Fruit fly (Drosophila melanogaster) whole organism, prepupa: ENCODE data around the gene CG7370.

Experiments used
- CG16779 ChIP-seq: fragments of 200-800 bp; sonication (Bioruptor generic); optimal IDR thresholded peaks from 3 replicates; lab custom pipeline; 2017; ENCODE audit warnings: missing biosample characterization, mild to moderate bottlenecking, missing genetic modification characterization
- CG3032 ChIP-seq: fragments of 200-800 bp; optimal IDR thresholded peaks from 2 replicates; lab custom pipeline; 2019; ENCODE audit warnings: missing biosample characterization, mild to moderate bottlenecking, missing genetic modification characterization, moderate library complexity
- CG6163 ChIP-seq: fragments of 200-800 bp; sonication (Bioruptor generic); IDR thresholded peaks from 3 replicates; pipeline ENCODE4 v1.3.6; 2022; ENCODE audit warnings: missing biosample characterization, missing genetic modification characterization
- CG8319 ChIP-seq: fragments of 200-800 bp; sonication (Bioruptor generic); optimal IDR thresholded peaks from 3 replicates; lab custom pipeline; 2016; ENCODE audit warnings: missing biosample characterization, missing genetic modification characterization
- CG8632 ChIP-seq: fragments of 200-800 bp; sonication (Bioruptor generic); optimal IDR thresholded peaks from 3 replicates; lab custom pipeline; 2016; ENCODE audit warnings: missing biosample characterization, missing genetic modification characterization
- Gug ChIP-seq: fragments of 200-800 bp; sonication (Bioruptor generic); IDR thresholded peaks from 2 replicates; pipeline ENCODE4 v1.3.6; 2022; ENCODE audit warnings: missing biosample characterization, missing genetic modification characterization
- Lpt ChIP-seq: fragments of 200-800 bp; sonication (Bioruptor generic); optimal IDR thresholded peaks from 3 replicates; lab custom pipeline; 2016; ENCODE audit warnings: missing biosample characterization, missing genetic modification characterization
- Sox14 ChIP-seq: fragments of 200-800 bp; sonication (Bioruptor generic); optimal IDR thresholded peaks from 3 replicates; lab custom pipeline; 2016; ENCODE audit warnings: missing biosample characterization, missing genetic modification characterization
- Sox15 ChIP-seq: fragments of 200-800 bp; sonication (Bioruptor generic); optimal IDR thresholded peaks from 3 replicates; lab custom pipeline; 2016; ENCODE audit warnings: missing biosample characterization, missing genetic modification characterization
- achi ChIP-seq: fragments of 200-800 bp; sonication (Bioruptor generic); optimal IDR thresholded peaks from 3 replicates; lab custom pipeline; 2016; ENCODE audit warnings: missing biosample characterization, missing genetic modification characterization
- fd85E ChIP-seq: fragments of 200-800 bp; sonication (Bioruptor generic); optimal IDR thresholded peaks from 3 replicates; lab custom pipeline; 2016; ENCODE audit warnings: missing biosample characterization, missing genetic modification characterization
- fkh ChIP-seq: fragments of 200-800 bp; sonication (Bioruptor generic); optimal IDR thresholded peaks from 3 replicates; lab custom pipeline; 2017; ENCODE audit warnings: missing biosample characterization, mild to moderate bottlenecking, missing genetic modification characterization, moderate library complexity
- net ChIP-seq: fragments of 200-800 bp; sonication (Bioruptor generic); optimal IDR thresholded peaks from 3 replicates; lab custom pipeline; 2016; ENCODE audit warnings: missing biosample characterization, missing genetic modification characterization
- ss ChIP-seq, 2 experiments: fragments of 200-800 bp; sonication (Bioruptor generic); optimal IDR thresholded peaks; 2 replicates in 1 of 2; 3 replicates in 1 of 2; lab custom pipeline; 2017 to 2018; ENCODE audit warnings: mild to moderate bottlenecking in 2 of 2, missing biosample characterization in 2 of 2, missing genetic modification characterization in 2 of 2, moderate library complexity in 1 of 2

DNA sequence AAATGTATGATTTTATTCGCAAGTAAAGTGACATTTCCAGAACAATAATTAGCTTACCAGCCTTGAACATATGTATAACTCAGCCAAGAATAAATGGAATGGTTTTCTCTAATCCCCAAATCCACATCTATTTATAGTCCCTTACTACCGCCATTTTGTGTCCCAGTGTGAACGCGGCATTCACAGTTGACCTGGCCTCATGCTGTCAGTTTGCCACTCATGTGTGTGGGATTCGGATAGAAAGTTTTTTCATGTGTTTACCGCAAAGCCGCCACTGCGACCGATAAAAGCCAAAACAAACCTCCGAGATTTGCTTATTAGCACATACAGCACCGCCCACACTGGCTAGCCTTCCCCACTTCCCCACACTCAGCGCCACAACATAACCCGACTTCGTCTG, 3.7 kb upstream of the CG7370 start:
- TF ChIP-seq Sox14 (GFP tag; lab: Kevin White, UChicago) (no peak), Gug (no peak), CG16779 (tag; lab: Kevin White, UChicago) (no peak), net (GFP tag; lab: Kevin White, UChicago) (no peak), CG3032 (tag; lab: Kevin White, UChicago) (no peak), Lpt (GFP tag; lab: Kevin White, UChicago) (no peak), CG8319 (GFP tag; lab: Kevin White, UChicago) (no peak), achi (no peak), fd85E (GFP tag; lab: Kevin White, UChicago) (no peak), Sox15 (GFP tag; lab: Kevin White, UChicago) (no peak), fkh (GFP tag; lab: Kevin White, UChicago) (no peak), CG6163 (GFP tag; lab: Robert Waterston, UW) (no peak), ss (GFP tag; optimal IDR thresholded peaks at IDR 0.05; lab: Kevin White, UChicago) (no peak), CG8632 (no peak)
